Worm (Caenorhabditis elegans): Measurements from ENCODE around the gene lmbr-1.
A peak's percentile ranks its signal among the peaks of the same experiment; 100 is the strongest.
"Not testable (repeated sequence)": the region's sequence is repeated elsewhere in the genome, so short reads cannot be mapped to it uniquely, and the experiment has no call there.

The lmbr-1 gene

ce11 chrIII:8331211-8331610 is 40.8 kb upstream of the lmbr-1 start, which contains the start of gene iglr-2:
Gene iglr-2, minus strand, starts transcription at chrIII:8331311.
- TF ChIP-seq ceh-20 (GFP tag; IDR thresholded peaks at IDR 0.05) (no peak), aha-1 (tag) (peak; percentile 30), dmd-6 (GFP tag; IDR thresholded peaks at IDR 0.05) (no peak)

ce11 chrIII:8331779-8332178 is 40.3 kb upstream of the lmbr-1 start, which contains the start of the genes mrps-18A and ZC262.2:
Gene mrps-18A, minus strand, starts transcription at chrIII:8331919.
Gene ZC262.2, plus strand, starts transcription at chrIII:8332062.
- no peak for TF ChIP-seq jun-1 (tag; optimal IDR thresholded peaks at IDR 0.05)
- peak; percentile 6 for TF ChIP-seq mep-1 (tag; optimal IDR thresholded peaks at IDR 0.05)
- TF ChIP-seq duxl-1 (tag; optimal IDR thresholded peaks at IDR 0.05; ENCODE audit: poor library complexity) = no peak
- TF ChIP-seq dpl-1 (GFP tag; optimal IDR thresholded peaks at IDR 0.05) = peak; percentile 48
- TF ChIP-seq hlh-30 (tag; optimal IDR thresholded peaks at IDR 0.05; ENCODE audit: insufficient read depth) = peak; percentile 90
- peak; percentile 22 to 97 for TF ChIP-seq lsy-2 (tag; optimal IDR thresholded peaks at IDR 0.05)
- no peak for TF ChIP-seq pqm-1 (tag; optimal IDR thresholded peaks at IDR 0.05)
- no peak for TF ChIP-seq fos-1 (tag; optimal IDR thresholded peaks at IDR 0.05)
- no peak for TF ChIP-seq dmd-8 (GFP tag; IDR thresholded peaks at IDR 0.05)
- TF ChIP-seq daf-16 (GFP tag; optimal IDR thresholded peaks at IDR 0.05) = no peak
- peak; percentile 40 for TF ChIP-seq daf-16 (tag; optimal IDR thresholded peaks at IDR 0.05)
- TF ChIP-seq zag-1 (tag; optimal IDR thresholded peaks at IDR 0.05) = no peak
- no peak for TF ChIP-seq ctbp-1 (GFP tag; IDR thresholded peaks at IDR 0.05)
- peak; percentile 57 for TF ChIP-seq mes-2 (tag; optimal IDR thresholded peaks at IDR 0.05; ENCODE audit: poor library complexity, severe bottlenecking)
- TF ChIP-seq D1046.2 (GFP tag; IDR thresholded peaks at IDR 0.05) = no peak
- no peak for TF ChIP-seq R02D3.7 (tag; optimal IDR thresholded peaks at IDR 0.05)
- no peak for TF ChIP-seq skn-1 (tag; optimal IDR thresholded peaks at IDR 0.05)
- TF ChIP-seq lir-3 (tag; optimal IDR thresholded peaks at IDR 0.05) = no peak
- no peak for TF ChIP-seq ceh-82 (tag; optimal IDR thresholded peaks at IDR 0.05)
- TF ChIP-seq nhr-10 (tag; optimal IDR thresholded peaks at IDR 0.05) = no peak
- no peak for TF ChIP-seq madf-5 (GFP tag; IDR thresholded peaks at IDR 0.05)
- TF ChIP-seq nhr-25 (tag; optimal IDR thresholded peaks at IDR 0.05; ENCODE audit: borderline replicate concordance, insufficient read depth) = no peak
- no peak for TF ChIP-seq saeg-2 (GFP tag; IDR thresholded peaks at IDR 0.05)
- no peak for TF ChIP-seq ceh-62 (tag; optimal IDR thresholded peaks at IDR 0.05)

ce11 chrIII:8334432-8334831 is 37.6 kb upstream of the lmbr-1 start, which contains the start of gene ZC262.4:
Gene ZC262.4, minus strand, starts transcription at chrIII:8334532.
- TF ChIP-seq mep-1 (tag; optimal IDR thresholded peaks at IDR 0.05) = no peak
- TF ChIP-seq nhr-11 (tag; optimal IDR thresholded peaks at IDR 0.05) = no peak
- TF ChIP-seq fkh-10 (GFP tag; optimal IDR thresholded peaks at IDR 0.05) = no peak
- TF ChIP-seq tra-1 (GFP tag; IDR thresholded peaks at IDR 0.05) = no peak
- TF ChIP-seq lsy-2 (tag; optimal IDR thresholded peaks at IDR 0.05) = no peak
- no peak for TF ChIP-seq aha-1 (tag)
- TF ChIP-seq daf-12 (tag; optimal IDR thresholded peaks at IDR 0.05) = no peak
- no peak for TF ChIP-seq dpl-1 (GFP tag; optimal IDR thresholded peaks at IDR 0.05)
- TF ChIP-seq D1046.2 (GFP tag; IDR thresholded peaks at IDR 0.05) = no peak
- TF ChIP-seq unc-39 (tag; optimal IDR thresholded peaks at IDR 0.05) = no peak

ce11 chrIII:8335585-8335984 is 36.5 kb upstream of the lmbr-1 start:
- peak; percentile 78 for TF ChIP-seq set-16 (GFP tag; IDR thresholded peaks at IDR 0.05)

ce11 chrIII:8339372-8339771 is 32.7 kb upstream of the lmbr-1 start, which contains the start of gene clc-28:
Gene clc-28, minus strand, starts transcription at chrIII:8339472.
- TF ChIP-seq egl-27 (tag; optimal IDR thresholded peaks at IDR 0.05); dpl-1 (GFP tag; optimal IDR thresholded peaks at IDR 0.05); dmd-8 (GFP tag; IDR thresholded peaks at IDR 0.05): not testable (repeated sequence)
